Worm (Caenorhabditis elegans): Measurements from ENCODE around the gene pqn-82.

DNA sequence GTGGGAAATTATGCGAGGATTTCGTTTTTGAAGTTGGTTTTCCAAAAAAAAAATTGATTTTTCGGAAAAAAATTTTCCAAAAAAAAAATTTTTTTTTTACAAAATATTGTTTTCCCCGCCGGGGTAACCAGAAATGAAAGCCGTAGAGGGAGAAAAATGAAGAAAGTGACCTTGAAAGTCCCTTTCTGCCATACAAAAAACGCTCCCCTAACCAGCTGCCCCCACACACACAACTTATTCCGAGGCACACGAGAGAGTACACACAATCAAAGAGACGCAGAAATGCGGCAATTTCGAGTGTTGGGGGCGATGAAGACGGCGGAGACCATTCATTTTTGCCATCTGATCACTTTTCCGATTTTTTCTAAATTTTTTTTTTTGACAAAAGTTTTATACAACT is 5.1 kb downstream of the pqn-82 start:
- TF ChIP-seq lsy-2 (tag; optimal IDR thresholded peaks at IDR 0.05) (peak in 1 of 2 experiments; percentile 23), tbx-2 (tag; optimal IDR thresholded peaks at IDR 0.05) (no peak), ztf-11 (tag; optimal IDR thresholded peaks at IDR 0.05) (no peak), lin-15B (tag; optimal IDR thresholded peaks at IDR 0.05) (no peak), nhr-76 (tag; optimal IDR thresholded peaks at IDR 0.05) (no peak), sox-4 (tag; optimal IDR thresholded peaks at IDR 0.05) (no peak), lin-39 (tag; optimal IDR thresholded peaks at IDR 0.05) (no peak), snu-23 (GFP tag; optimal IDR thresholded peaks at IDR 0.05) (peak; percentile 45), egl-27 (tag; optimal IDR thresholded peaks at IDR 0.05) (no peak), nhr-47 (tag; optimal IDR thresholded peaks at IDR 0.05) (no peak), nhr-237 (tag; optimal IDR thresholded peaks at IDR 0.05) (no peak), jun-1 (tag; optimal IDR thresholded peaks at IDR 0.05) (no peak)
